Worm (Caenorhabditis elegans) whole organism, young adult: ENCODE results near the gene K01A6.4.

Experiments used
- B0035.1 ChIP-seq: sonication (generic microtip); optimal IDR thresholded peaks from 2 replicates; lab custom pipeline; 2016; ENCODE audit warnings: missing genetic modification characterization, mild to moderate bottlenecking, missing compliant biosample characterization, missing genotype, missing genetic modification reagents
- Y53G8AR.9 ChIP-seq: fragments of 200-800 bp; sonication (Bioruptor generic); conservative IDR thresholded peaks from 2 replicates; pipeline ENCODE4 v1.3.6; 2022; ENCODE audit warnings: missing genetic modification reagents, missing genetic modification characterization, missing compliant biosample characterization
- Y95B8A.8 ChIP-seq: fragments of 200-800 bp; sonication (Bioruptor generic); IDR thresholded peaks from 2 replicates; pipeline ENCODE4 v1.3.6; 2022; ENCODE audit warnings: missing genetic modification reagents, missing genetic modification characterization, missing compliant biosample characterization
- lin-40 ChIP-seq: sonication (generic microtip); optimal IDR thresholded peaks from 2 replicates; lab custom pipeline; 2016; ENCODE audit warnings: missing genetic modification characterization, mild to moderate bottlenecking, missing compliant biosample characterization, missing genotype, missing genetic modification reagents
- madf-3 ChIP-seq: fragments of 200-800 bp; sonication (Bioruptor generic); IDR thresholded peaks from 2 replicates; pipeline ENCODE4 v1.3.6; 2022; ENCODE audit warnings: missing genetic modification reagents, missing genetic modification characterization, missing compliant biosample characterization
- rec-8 ChIP-seq, 2 experiments: sonication (generic microtip); optimal IDR thresholded peaks; 2 replicates each; lab custom pipeline; 2016; ENCODE audit warnings: mild to moderate bottlenecking in 2 of 2, missing genetic modification characterization in 2 of 2, missing genetic modification reagents in 2 of 2, missing genotype in 2 of 2, missing biosample characterization in 1 of 2, missing compliant biosample characterization in 1 of 2, moderate library complexity in 1 of 2
- sea-2 ChIP-seq: fragments of 200-800 bp; sonication (Bioruptor generic); IDR thresholded peaks from 2 replicates; pipeline ENCODE4 v1.3.6; 2022; ENCODE audit warnings: missing genetic modification characterization, missing compliant biosample characterization
- snpc-4 ChIP-seq, 5 experiments: fragments of 150-350 bp in 1 of 5; sonication (generic microtip) in 4 of 5; optimal IDR thresholded peaks; 2 replicates each; lab custom pipeline; 2014 to 2018; ENCODE audit warnings: missing genetic modification characterization in 5 of 5, missing biosample characterization in 3 of 5, antibody characterized with exemption in 2 of 5, mild to moderate bottlenecking in 2 of 5, missing compliant biosample characterization in 2 of 5, missing genotype in 2 of 5, moderate library complexity in 2 of 5, missing genetic modification reagents in 1 of 5

DNA sequence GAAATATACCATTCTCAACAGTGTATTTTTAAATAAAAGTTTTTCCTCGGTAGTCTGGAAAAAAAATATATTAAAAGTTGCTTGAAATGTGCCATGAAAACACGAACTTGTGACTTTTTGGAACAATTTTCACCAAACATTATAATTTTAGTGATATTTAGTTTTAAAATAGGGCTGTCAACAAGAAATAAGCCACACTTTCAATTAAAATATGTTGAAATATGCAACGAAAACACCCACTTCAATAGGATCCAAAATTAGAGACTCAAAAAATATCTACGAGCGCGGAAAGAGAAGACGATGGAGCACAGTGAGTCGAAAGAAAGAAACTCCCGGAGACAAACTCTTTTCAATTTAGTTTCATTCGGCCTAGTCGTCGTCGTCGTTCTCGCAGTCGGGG, 46.6 kb downstream of the K01A6.4 start, which contains the start of gene ZK792.12:
- no peak for TF ChIP-seq snpc-4 (GFP tag; optimal IDR thresholded peaks at IDR 0.05; lab: Kevin White, UChicago)
- TF ChIP-seq snpc-4 (tag; optimal IDR thresholded peaks at IDR 0.05; lab: Kevin White, UChicago): no peak
- no peak for TF ChIP-seq lin-40
- TF ChIP-seq madf-3: no peak
- no peak for TF ChIP-seq sea-2 (GFP tag; lab: Robert Waterston, UW)
- TF ChIP-seq Y95B8A.8 (GFP tag; lab: Robert Waterston, UW): no peak
- no peak for TF ChIP-seq Y53G8AR.9 (GFP tag; lab: Robert Waterston, UW)
- TF ChIP-seq rec-8 (tag; optimal IDR thresholded peaks at IDR 0.05; lab: Kevin White, UChicago): no peak
- TF ChIP-seq B0035.1: no peak
